Worm (Caenorhabditis elegans): ENCODE results near the gene nstp-7.

The nstp-7 gene

DNA sequence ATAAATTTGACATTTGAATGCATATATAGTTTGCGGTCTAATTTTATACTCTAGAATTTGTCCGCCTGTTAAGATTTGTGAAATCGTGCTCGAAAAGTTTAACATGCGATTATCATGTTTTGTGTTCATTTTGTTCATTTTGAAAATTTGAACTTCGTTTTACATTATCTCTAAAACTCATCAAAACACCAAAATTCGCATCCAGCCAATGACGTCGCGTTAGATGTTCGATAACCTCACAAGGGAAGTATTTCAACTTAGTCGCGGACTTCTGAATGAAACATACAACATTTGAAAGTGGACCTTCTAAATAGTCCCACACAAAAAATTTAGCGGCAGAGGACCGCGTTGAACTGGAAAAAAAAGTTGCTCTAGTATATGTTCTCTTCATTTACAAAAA is 40.2 kb upstream of the nstp-7 start:
- no peak for TF ChIP-seq tbx-7 (tag; optimal IDR thresholded peaks at IDR 0.05)
- TF ChIP-seq fkh-6 (tag; optimal IDR thresholded peaks at IDR 0.05): no peak
- TF ChIP-seq unc-3 (GFP tag; conservative IDR thresholded peaks at IDR 0.05): no peak
- no peak for TF ChIP-seq unc-3 (tag; optimal IDR thresholded peaks at IDR 0.05)

DNA sequence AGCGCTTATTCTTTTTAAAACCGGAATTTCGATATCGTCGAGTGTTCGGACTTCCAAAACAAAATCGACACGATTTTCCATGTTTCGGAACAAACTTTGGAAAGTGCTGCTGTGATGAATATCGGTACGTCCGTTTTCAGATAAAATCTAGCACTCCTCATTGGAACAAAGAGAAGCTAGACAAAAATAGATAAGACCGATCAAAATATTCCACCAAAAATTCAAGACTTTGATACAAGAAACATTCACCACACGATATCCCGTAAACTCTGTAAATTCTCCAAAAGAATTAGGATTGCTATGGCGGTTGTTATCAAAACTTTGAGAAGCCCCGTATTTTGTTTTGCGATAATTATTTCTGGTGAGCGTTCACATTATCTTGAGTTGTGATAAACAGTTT is 38.5 kb upstream of the nstp-7 start, which contains the start of gene C14C6.3:
Gene C14C6.3, plus strand, starts transcription at position 301 of the 400 bp plus-strand sequence.
- TF ChIP-seq K09A11.1 (tag; optimal IDR thresholded peaks at IDR 0.05; ENCODE audit: insufficient read depth) (no peak), elt-4 (tag; optimal IDR thresholded peaks at IDR 0.05) (no peak)

DNA sequence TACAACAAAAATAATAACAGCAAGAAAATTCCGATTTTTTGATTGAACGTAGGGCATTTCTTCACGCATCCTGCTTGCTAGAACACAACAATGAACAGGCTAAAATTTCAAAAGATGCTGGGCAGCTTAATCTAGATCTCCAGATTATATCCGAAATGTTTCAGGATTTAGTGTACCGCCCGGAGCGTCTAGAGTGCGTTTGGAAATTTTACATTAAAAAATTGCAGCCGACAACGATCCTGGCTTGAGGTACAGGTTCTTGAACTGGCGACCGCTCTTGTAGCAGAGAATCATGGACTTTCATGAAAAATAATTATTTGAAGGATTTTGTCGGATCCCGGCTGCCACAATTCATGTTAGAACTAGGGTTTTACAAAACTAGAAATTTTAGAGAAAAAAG is 33.7 kb upstream of the nstp-7 start, which contains the start of gene C14C6.6:
Gene C14C6.6, minus strand, starts transcription at position 101 of the 400 bp plus-strand sequence.
- TF ChIP-seq dve-1 (tag; optimal IDR thresholded peaks at IDR 0.05) (no peak), hlh-6 (tag; optimal IDR thresholded peaks at IDR 0.05) (no peak), ceh-22 (tag; optimal IDR thresholded peaks at IDR 0.05) (no peak), pqm-1 (tag; optimal IDR thresholded peaks at IDR 0.05) (no peak), eyg-1 (tag; optimal IDR thresholded peaks at IDR 0.05) (no peak), K09A11.1 (tag; optimal IDR thresholded peaks at IDR 0.05; ENCODE audit: insufficient read depth) (no peak), tbx-7 (tag; optimal IDR thresholded peaks at IDR 0.05) (no peak), fkh-6 (tag; optimal IDR thresholded peaks at IDR 0.05) (no peak), odd-2 (tag; optimal IDR thresholded peaks at IDR 0.05) (no peak), unc-86 (tag; optimal IDR thresholded peaks at IDR 0.05) (no peak), ref-2 (tag; optimal IDR thresholded peaks at IDR 0.05) (no peak), ceh-19 (GFP tag; optimal IDR thresholded peaks at IDR 0.05) (no peak), ceh-45 (GFP tag; IDR thresholded peaks at IDR 0.05) (no peak)

DNA sequence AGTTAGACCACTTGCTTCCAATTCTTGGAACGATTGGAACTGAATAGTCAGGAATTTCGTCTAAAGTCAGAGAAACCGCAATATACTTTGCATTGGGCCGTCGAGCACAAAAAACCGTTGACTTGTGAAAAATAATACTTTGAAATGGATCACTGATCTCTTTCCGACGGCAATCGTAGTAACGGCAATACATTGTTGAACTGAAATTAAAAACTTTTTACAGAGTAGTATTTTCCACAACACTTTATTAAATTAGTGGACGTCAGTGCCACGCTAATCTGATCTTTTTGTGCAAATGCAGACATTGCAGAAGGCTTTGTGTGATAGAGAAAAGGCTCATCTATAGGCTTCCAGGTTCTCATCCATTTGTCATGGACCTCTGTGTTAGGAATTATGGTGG is 29.3 kb upstream of the nstp-7 start:
- TF ChIP-seq nhr-232 (tag; optimal IDR thresholded peaks at IDR 0.05) (no peak), dve-1 (tag; optimal IDR thresholded peaks at IDR 0.05) (no peak), dmd-4 (tag; optimal IDR thresholded peaks at IDR 0.05; ENCODE audit: borderline replicate concordance) (no peak), hlh-30 (tag; optimal IDR thresholded peaks at IDR 0.05; ENCODE audit: insufficient read depth) (no peak), lin-11 (tag; optimal IDR thresholded peaks at IDR 0.05) (no peak), pat-9 (tag; optimal IDR thresholded peaks at IDR 0.05) (no peak), odd-2 (tag; optimal IDR thresholded peaks at IDR 0.05) (no peak), ztf-16 (tag; optimal IDR thresholded peaks at IDR 0.05) (no peak), unc-55 (GFP tag; optimal IDR thresholded peaks at IDR 0.05) (no peak)

- TF ChIP-seq pha-4 (tag; optimal IDR thresholded peaks at IDR 0.05) (no peak), T23F11.4 (GFP tag; optimal IDR thresholded peaks at IDR 0.05) (no peak), pat-9 (tag; optimal IDR thresholded peaks at IDR 0.05) (no peak)
These were observed 28.6 kb upstream of the nstp-7 start, which contains the start of gene C14C6.8 for ce11 chrV:553067-553466. C14C6.8 (minus strand) TSS chrV:553167.

DNA sequence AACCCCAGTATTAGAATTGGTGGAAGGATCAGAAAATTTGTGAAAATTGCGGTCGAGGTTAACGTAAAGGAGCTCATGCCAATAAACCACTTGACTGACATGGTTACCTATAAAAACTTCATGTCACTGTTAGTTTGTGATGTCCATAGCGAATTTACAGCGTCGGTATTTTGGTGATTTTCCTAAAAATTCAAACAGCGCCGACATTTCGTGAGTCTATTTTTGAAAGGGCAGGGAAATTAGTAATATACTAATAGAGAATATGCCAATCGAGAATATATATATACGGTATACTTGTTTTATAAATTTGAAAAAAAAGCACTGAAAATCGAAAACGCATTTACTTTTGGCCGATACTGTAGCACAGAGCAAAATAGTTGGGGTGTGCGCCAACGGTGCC is 25.7 kb upstream of the nstp-7 start, which contains the start of gene srx-8:
Gene srx-8, minus strand, starts transcription at position 101 of the 400 bp plus-strand sequence.
- no peak for TF ChIP-seq eyg-1 (tag; optimal IDR thresholded peaks at IDR 0.05)
- TF ChIP-seq sdc-2 (tag; optimal IDR thresholded peaks at IDR 0.05): no peak
- TF ChIP-seq K09A11.1 (tag; optimal IDR thresholded peaks at IDR 0.05; ENCODE audit: insufficient read depth): no peak
- TF ChIP-seq unc-3 (GFP tag; conservative IDR thresholded peaks at IDR 0.05): no peak
- TF ChIP-seq unc-3 (tag; optimal IDR thresholded peaks at IDR 0.05): no peak
- TF ChIP-seq Y22D7AL.16 (tag; optimal IDR thresholded peaks at IDR 0.05): no peak
- TF ChIP-seq ref-2 (tag; optimal IDR thresholded peaks at IDR 0.05): no peak
- TF ChIP-seq hlh-15 (tag; optimal IDR thresholded peaks at IDR 0.05): no peak
- TF ChIP-seq unc-42 (tag; optimal IDR thresholded peaks at IDR 0.05): no peak
- no peak for TF ChIP-seq syd-9 (tag; optimal IDR thresholded peaks at IDR 0.05)
- no peak for TF ChIP-seq pha-4 (tag; optimal IDR thresholded peaks at IDR 0.05)
- TF ChIP-seq ceh-2 (tag; optimal IDR thresholded peaks at IDR 0.05): no peak
- TF ChIP-seq ceh-31 (tag; optimal IDR thresholded peaks at IDR 0.05): no peak
- no peak for TF ChIP-seq ceh-9 (tag; optimal IDR thresholded peaks at IDR 0.05)
- no peak for TF ChIP-seq pros-1 (tag; optimal IDR thresholded peaks at IDR 0.05)
- TF ChIP-seq tbx-7 (tag; optimal IDR thresholded peaks at IDR 0.05): no peak
- TF ChIP-seq C08G9.2 (tag; optimal IDR thresholded peaks at IDR 0.05): no peak
- no peak for TF ChIP-seq pag-3 (tag; optimal IDR thresholded peaks at IDR 0.05; ENCODE audit: borderline replicate concordance)
- TF ChIP-seq F13H6.1 (tag; optimal IDR thresholded peaks at IDR 0.05): no peak
